Fruit fly (Drosophila melanogaster) whole organism: Measurements from ENCODE around the gene CG31109.

Experiments
- psq ChIP-seq: fragments of >200 bp; optimal IDR thresholded peaks from 2 replicates; lab custom pipeline; 2017
- usp ChIP-seq: fragments of >200 bp; optimal IDR thresholded peaks from 2 replicates; lab custom pipeline; 2017; ENCODE audit warnings: missing biosample characterization, missing genetic modification characterization, mixed read lengths

- TF ChIP-seq usp (GFP tag; lab: Kevin White, UChicago) (no peak), psq (lab: Kevin White, UChicago) (no peak)
Observed at dm6 chr3R:25004763-25005162, 49.7 kb downstream of the CG31109 start.
